Worm (Caenorhabditis elegans) whole organism, L4 larva: ENCODE measurements around the gene rps-18.
"Not testable (repeated sequence)": the region's sequence is repeated elsewhere in the genome, so short reads cannot be mapped to it uniquely, and the experiment has no call there.

ENCODE experiments used
- D1046.2 ChIP-seq: fragments of 200-800 bp; sonication (Bioruptor generic); IDR thresholded peaks from 2 replicates; pipeline ENCODE4 v1.3.6; 2022; ENCODE audit warnings: missing genetic modification characterization, missing compliant biosample characterization
- F26F4.8 ChIP-seq: fragments of 200-800 bp; sonication (Bioruptor generic); conservative IDR thresholded peaks from 2 replicates; pipeline ENCODE4 v1.3.6; 2022; ENCODE audit warnings: missing genetic modification characterization, missing compliant biosample characterization
- F37D6.2 ChIP-seq: sonication (generic microtip); optimal IDR thresholded peaks from 2 replicates; lab custom pipeline; 2016; ENCODE audit warnings: mild to moderate bottlenecking, missing genetic modification characterization, missing compliant biosample characterization
- F44E2.7 ChIP-seq: fragments of 200-800 bp; sonication (Bioruptor generic); IDR thresholded peaks from 2 replicates; pipeline ENCODE4 v2.1.2; 2022; ENCODE audit warnings: missing genetic modification characterization, missing compliant biosample characterization
- R02D3.7 ChIP-seq: fragments of 150-350 bp; sonication (generic microtip); optimal IDR thresholded peaks from 3 replicates; lab custom pipeline; 2014; ENCODE audit warnings: missing biosample characterization, missing genetic modification characterization
- ZK337.2 ChIP-seq: fragments of 200-800 bp; sonication (Bioruptor generic); IDR thresholded peaks from 2 replicates; pipeline ENCODE4 v1.3.6; 2022; ENCODE audit warnings: missing genetic modification reagents, missing genetic modification characterization, missing compliant biosample characterization
- aha-1 ChIP-seq: fragments of 150-350 bp; peaks from one replicate; lab custom pipeline; 2014; ENCODE audit warnings: missing biosample characterization, missing genetic modification characterization
- arid-1 ChIP-seq: fragments of 200-800 bp; sonication (Bioruptor generic); conservative IDR thresholded peaks from 2 replicates; pipeline ENCODE4 v1.3.6; 2022; ENCODE audit warnings: missing genetic modification reagents, missing genetic modification characterization, missing compliant biosample characterization
- attf-4 ChIP-seq: sonication (generic microtip); optimal IDR thresholded peaks from 3 replicates; lab custom pipeline; 2017; ENCODE audit warnings: missing biosample characterization, missing genetic modification characterization
- ceh-20 ChIP-seq: fragments of 200-800 bp; sonication (Bioruptor generic); IDR thresholded peaks from 2 replicates; pipeline ENCODE4 v1.3.6; 2022; ENCODE audit warnings: missing genetic modification reagents, missing genetic modification characterization, missing compliant biosample characterization
- ceh-28 ChIP-seq: fragments of 150-350 bp; optimal IDR thresholded peaks from 2 replicates; lab custom pipeline; 2014; ENCODE audit warnings: missing biosample characterization, missing genetic modification reagents, missing genetic modification characterization
- ceh-32 ChIP-seq: sonication (generic microtip); optimal IDR thresholded peaks from 2 replicates; lab custom pipeline; 2016; ENCODE audit warnings: mild to moderate bottlenecking, missing genetic modification characterization, missing compliant biosample characterization; ENCODE audit not compliant: poor library complexity
- cey-2 ChIP-seq: sonication (generic microtip); optimal IDR thresholded peaks from 3 replicates; lab custom pipeline; 2017; ENCODE audit warnings: missing genetic modification characterization, mild to moderate bottlenecking, missing compliant biosample characterization, antibody characterized with exemption, borderline replicate concordance; ENCODE audit not compliant: insufficient read depth
- ctbp-1 ChIP-seq: fragments of 200-800 bp; sonication (Bioruptor generic); IDR thresholded peaks from 2 replicates; pipeline ENCODE4 v1.3.6; 2022; ENCODE audit warnings: missing genetic modification reagents, missing genetic modification characterization, missing compliant biosample characterization
- daf-8 ChIP-seq: fragments of 200-800 bp; sonication (Bioruptor generic); IDR thresholded peaks from 2 replicates; pipeline ENCODE4 v1.3.6; 2022; ENCODE audit warnings: missing genetic modification characterization, missing compliant biosample characterization
- dmd-8 ChIP-seq: fragments of 200-800 bp; sonication (Bioruptor generic); IDR thresholded peaks from 2 replicates; pipeline ENCODE4 v1.3.6; 2022; ENCODE audit warnings: missing genetic modification characterization, missing compliant biosample characterization
- egl-43 ChIP-seq: fragments of 200-800 bp; sonication (Bioruptor generic); IDR thresholded peaks from 2 replicates; pipeline ENCODE4 v1.3.6; 2022; ENCODE audit warnings: missing genetic modification reagents, missing genetic modification characterization, missing compliant biosample characterization
- fos-1 ChIP-seq: fragments of 150-350 bp; optimal IDR thresholded peaks from 2 replicates; lab custom pipeline; 2014; ENCODE audit warnings: missing biosample characterization, missing genetic modification characterization
- hlh-11 ChIP-seq: fragments of 200-800 bp; sonication (Bioruptor generic); optimal IDR thresholded peaks from 2 replicates; lab custom pipeline; 2018; ENCODE audit warnings: mild to moderate bottlenecking, missing genetic modification characterization, missing compliant biosample characterization
- hlh-30 ChIP-seq: sonication (generic microtip); optimal IDR thresholded peaks from 2 replicates; lab custom pipeline; 2017; ENCODE audit warnings: antibody characterized with exemption, mild to moderate bottlenecking, missing genetic modification characterization, missing compliant biosample characterization; ENCODE audit not compliant: insufficient read depth
- jun-1 ChIP-seq: fragments of 150-350 bp; optimal IDR thresholded peaks from 2 replicates; lab custom pipeline; 2014; ENCODE audit warnings: missing biosample characterization, missing genetic modification reagents, missing genetic modification characterization
- lin-13 ChIP-seq: fragments of 150-350 bp; optimal IDR thresholded peaks from 2 replicates; lab custom pipeline; 2014; ENCODE audit warnings: missing biosample characterization, missing genetic modification reagents, missing genetic modification characterization
- lin-38 ChIP-seq: fragments of 200-800 bp; sonication (Bioruptor generic); IDR thresholded peaks from 2 replicates; pipeline ENCODE4 v1.3.6; 2022; ENCODE audit warnings: missing genetic modification reagents, missing genetic modification characterization, missing compliant biosample characterization
- lsy-2 ChIP-seq, 2 experiments: fragments of 150-350 bp in 1 of 2; sonication (generic microtip) in 1 of 2; optimal IDR thresholded peaks; 2 replicates each; lab custom pipeline; 2014 to 2017; ENCODE audit warnings: missing biosample characterization in 2 of 2, missing genetic modification characterization in 2 of 2
- madf-5 ChIP-seq, 2 experiments: fragments of 200-800 bp; sonication (Bioruptor generic); IDR thresholded peaks; 2 replicates each; pipeline ENCODE4 v1.3.6; 2022; ENCODE audit warnings: missing compliant biosample characterization in 2 of 2, missing genetic modification characterization in 2 of 2
- madf-9 ChIP-seq: fragments of 200-800 bp; sonication (Bioruptor generic); conservative IDR thresholded peaks from 2 replicates; pipeline ENCODE4 v1.3.6; 2022; ENCODE audit warnings: missing genetic modification reagents, missing genetic modification characterization, missing compliant biosample characterization
- mes-2 ChIP-seq: sonication (generic microtip); optimal IDR thresholded peaks from 2 replicates; lab custom pipeline; 2016; ENCODE audit warnings: missing genotype, mild to moderate bottlenecking, missing genetic modification characterization, missing compliant biosample characterization; ENCODE audit not compliant: poor library complexity, severe bottlenecking
- nhr-10 ChIP-seq: fragments of 150-350 bp; optimal IDR thresholded peaks from 2 replicates; lab custom pipeline; 2014; ENCODE audit warnings: missing biosample characterization, missing genetic modification characterization
- nhr-11 ChIP-seq: fragments of 150-350 bp; optimal IDR thresholded peaks from 2 replicates; lab custom pipeline; 2014; ENCODE audit warnings: missing biosample characterization, missing genetic modification characterization
- nhr-111 ChIP-seq: fragments of 200-800 bp; sonication (Bioruptor generic); optimal IDR thresholded peaks from 2 replicates; lab custom pipeline; 2018; ENCODE audit warnings: mild to moderate bottlenecking, missing genetic modification characterization, missing compliant biosample characterization
- nhr-25 ChIP-seq: sonication (generic microtip); optimal IDR thresholded peaks from 2 replicates; lab custom pipeline; 2017; ENCODE audit warnings: missing genetic modification characterization, mild to moderate bottlenecking, missing compliant biosample characterization, antibody characterized with exemption, moderate library complexity, borderline replicate concordance; ENCODE audit not compliant: insufficient read depth
- pha-4 ChIP-seq, 2 experiments: fragments of 150-350 bp in 1 of 2; fragments of 200-800 bp in 1 of 2; sonication (Bioruptor generic) in 1 of 2; IDR thresholded peaks in 1 of 2; optimal IDR thresholded peaks in 1 of 2; 2 replicates each; pipeline versions ENCODE4 v1.3.6 to Lab custom; 2014 to 2022; ENCODE audit warnings: missing genetic modification characterization in 2 of 2, missing genetic modification reagents in 2 of 2, missing biosample characterization in 1 of 2, missing compliant biosample characterization in 1 of 2
- php-3 ChIP-seq: fragments of 200-800 bp; sonication (Bioruptor generic); IDR thresholded peaks from 2 replicates; pipeline ENCODE4 v1.3.6; 2022; ENCODE audit warnings: missing genetic modification reagents, missing genetic modification characterization, missing compliant biosample characterization
- saeg-2 ChIP-seq: fragments of 200-800 bp; sonication (Bioruptor generic); IDR thresholded peaks from 2 replicates; pipeline ENCODE4 v1.3.6; 2022; ENCODE audit warnings: missing genetic modification reagents, missing genetic modification characterization, missing compliant biosample characterization
- sdz-12 ChIP-seq: fragments of 200-800 bp; sonication (Bioruptor generic); optimal IDR thresholded peaks from 2 replicates; lab custom pipeline; 2018; ENCODE audit warnings: mild to moderate bottlenecking, missing genetic modification characterization, missing compliant biosample characterization
- skn-1 ChIP-seq: fragments of 150-350 bp; optimal IDR thresholded peaks from 2 replicates; lab custom pipeline; 2014; ENCODE audit warnings: missing biosample characterization, missing genetic modification characterization
- snpc-1.2 ChIP-seq: fragments of 200-800 bp; sonication (Bioruptor generic); IDR thresholded peaks from 2 replicates; pipeline ENCODE4 v1.3.6; 2022; ENCODE audit warnings: missing genetic modification reagents, missing genetic modification characterization, missing compliant biosample characterization
- tag-97 ChIP-seq: fragments of 200-800 bp; sonication (Bioruptor generic); IDR thresholded peaks from 2 replicates; pipeline ENCODE4 v1.3.6; 2022; ENCODE audit warnings: missing genetic modification characterization, missing compliant biosample characterization
- unc-39 ChIP-seq: sonication (generic microtip); optimal IDR thresholded peaks from 2 replicates; lab custom pipeline; 2017; ENCODE audit warnings: missing biosample characterization, missing genetic modification characterization
- zag-1 ChIP-seq: fragments of 150-350 bp; optimal IDR thresholded peaks from 2 replicates; lab custom pipeline; 2014; ENCODE audit warnings: missing biosample characterization, missing genetic modification characterization
- ztf-7 ChIP-seq: fragments of 150-350 bp; optimal IDR thresholded peaks from 2 replicates; lab custom pipeline; 2014; ENCODE audit warnings: missing biosample characterization, missing genetic modification characterization

The rps-18 gene

ce11 chrIV:14838095-14838494 lies 12.6 kb downstream of the rps-18 start (continued):
- TF ChIP-seq php-3 (GFP tag; lab: Robert Waterston, UW) (peak; percentile 87), lin-13 (GFP tag; lab: Kevin White, UChicago) (peak; percentile 80), daf-8 (GFP tag; lab: Robert Waterston, UW) (no peak), tag-97 (no peak), F26F4.8 (GFP tag; lab: Robert Waterston, UW) (no peak), ceh-28 (peak; percentile 21), hlh-30 (peak; percentile 68), skn-1 (tag; lab: Kevin White, UChicago) (no peak), lsy-2 (tag; optimal IDR thresholded peaks at IDR 0.05; lab: Kevin White, UChicago) (peak in 1 of 2 experiments; percentile 89), pha-4 (GFP tag; IDR thresholded peaks at IDR 0.05; lab: Robert Waterston, UW) (no peak; the same call in none of the 2 replicates), pha-4 (tag; optimal IDR thresholded peaks at IDR 0.05; lab: Kevin White, UChicago) (no peak), hlh-11 (tag; lab: Kevin White, UChicago) (no peak), sdz-12 (GFP tag; lab: Kevin White, UChicago) (no peak), madf-5 (GFP tag; IDR thresholded peaks at IDR 0.05; lab: Robert Waterston, UW) (0 out of 4 replicates have a peak, but pooled peaks of 1 of the 2 experiments have one; percentile 19), mes-2 (peak; percentile 84), F44E2.7 (GFP tag; lab: Robert Waterston, UW) (no peak; the same call in 1 of the 2 replicates), dmd-8 (GFP tag; lab: Robert Waterston, UW) (no peak; the same call in 1 of the 2 replicates), nhr-25 (tag; lab: Kevin White, UChicago) (peak; percentile 90), R02D3.7 (tag; lab: Kevin White, UChicago) (no peak), nhr-111 (GFP tag; lab: Kevin White, UChicago) (peak; percentile 81), zag-1 (tag; lab: Kevin White, UChicago) (peak; percentile 36), F37D6.2 (peak; percentile 62), arid-1 (GFP tag; lab: Robert Waterston, UW) (peak; percentile 82; the same call in 1 of the 2 replicates), attf-4 (tag; lab: Kevin White, UChicago) (no peak), madf-9 (GFP tag; lab: Robert Waterston, UW) (peak; percentile 65), unc-39 (tag; lab: Kevin White, UChicago) (no peak), nhr-11 (tag; lab: Kevin White, UChicago) (peak; percentile 30), ctbp-1 (GFP tag; lab: Robert Waterston, UW) (peak; percentile 91), lin-38 (GFP tag; lab: Robert Waterston, UW) (no peak; the same call in 1 of the 2 replicates)
- TF ChIP-seq, all 104 proteins: peak for 47

ce11 chrIV:14843062-14843461 lies 17.6 kb downstream of the rps-18 start, which contains the start of gene Y57G11C.20:
TSS of gene Y57G11C.20 (plus strand) at chrIV:14843362.
- TF ChIP-seq ZK337.2; ceh-28; nhr-10 (tag; lab: Kevin White, UChicago): not testable (repeated sequence)
- TF ChIP-seq, all 104 proteins: peak for 0; not testable (repeated sequence) for 104

ce11 chrIV:14853703-14854102 lies 28.2 kb downstream of the rps-18 start, which contains the start of gene Y57G11C.52:
TSS of gene Y57G11C.52 (plus strand) at chrIV:14854003.
- TF ChIP-seq ceh-32 (no peak), fos-1 (tag; lab: Kevin White, UChicago) (no peak), F44E2.7 (GFP tag; lab: Robert Waterston, UW) (no peak), snpc-1.2 (GFP tag; lab: Robert Waterston, UW) (no peak), cey-2 (tag; lab: Kevin White, UChicago) (no peak), madf-9 (GFP tag; lab: Robert Waterston, UW) (no peak), php-3 (GFP tag; lab: Robert Waterston, UW) (no peak), ztf-7 (tag; lab: Kevin White, UChicago) (no peak), F26F4.8 (GFP tag; lab: Robert Waterston, UW) (no peak), saeg-2 (GFP tag; lab: Robert Waterston, UW) (no peak), aha-1 (no peak), D1046.2 (no peak), nhr-25 (tag; lab: Kevin White, UChicago) (no peak), ceh-20 (GFP tag; lab: Robert Waterston, UW) (no peak), jun-1 (no peak), daf-8 (GFP tag; lab: Robert Waterston, UW) (no peak), egl-43 (GFP tag; lab: Robert Waterston, UW) (no peak)
